Worm (Caenorhabditis elegans): ENCODE results near the gene scd-2.

Gene scd-2

DNA sequence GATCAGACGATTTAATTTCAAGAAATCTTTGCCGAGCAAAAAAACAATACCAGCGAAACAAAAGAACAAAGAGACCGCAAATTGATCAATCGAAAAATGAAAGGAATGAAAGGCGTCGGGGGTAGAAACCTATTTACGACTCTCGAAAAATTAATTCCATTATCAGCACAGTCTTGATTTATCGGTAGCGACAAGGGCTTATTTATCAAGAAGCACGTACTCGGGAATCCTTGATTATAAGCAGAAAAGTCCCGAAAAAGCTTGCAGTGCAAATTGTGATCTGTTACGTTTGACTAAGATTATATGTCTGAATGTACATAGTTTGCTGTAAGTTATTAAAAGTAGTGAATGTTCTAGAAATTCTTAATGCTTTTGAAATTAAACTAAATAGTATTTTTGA lies 33.5 kb downstream of the scd-2 start:
- TF ChIP-seq madf-10 (tag; optimal IDR thresholded peaks at IDR 0.05): no peak
- peak; percentile 33 for TF ChIP-seq nhr-80 (tag; optimal IDR thresholded peaks at IDR 0.05)

DNA sequence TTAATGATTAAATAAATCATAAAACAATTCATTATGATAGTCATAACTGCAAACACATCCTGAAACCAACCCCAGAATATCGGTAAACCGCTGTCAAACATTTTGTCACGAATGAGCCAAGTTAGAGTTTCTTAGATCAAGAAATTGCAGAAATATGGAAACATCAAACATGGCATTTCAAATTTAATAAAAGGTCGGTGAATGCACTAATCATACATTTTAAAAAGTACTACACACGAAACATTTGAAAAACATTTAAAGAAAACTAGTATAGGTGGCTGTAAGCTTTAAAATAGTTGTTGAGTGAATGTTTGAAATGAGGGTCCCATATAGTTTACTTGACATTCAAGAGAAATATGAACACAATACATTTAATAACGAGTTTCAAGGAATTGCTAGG lies 35.7 kb downstream of the scd-2 start, which contains the start of gene str-180:
str-180 (minus strand) TSS at position 101 of the 400 bp plus-strand sequence.
- TF ChIP-seq ceh-91 (GFP tag; IDR thresholded peaks at IDR 0.05) (no peak), B0035.1 (tag; optimal IDR thresholded peaks at IDR 0.05) (no peak), dpl-1 (GFP tag; optimal IDR thresholded peaks at IDR 0.05) (no peak), lin-26 (GFP tag; IDR thresholded peaks at IDR 0.05) (no peak), hlh-12 (tag; optimal IDR thresholded peaks at IDR 0.05) (no peak), B0019.2 (GFP tag; conservative IDR thresholded peaks at IDR 0.05) (no peak), egl-18 (GFP tag; IDR thresholded peaks at IDR 0.05) (no peak), ceh-79 (tag; optimal IDR thresholded peaks at IDR 0.05) (no peak), lin-40 (tag; optimal IDR thresholded peaks at IDR 0.05) (no peak), madf-6 (GFP tag; IDR thresholded peaks at IDR 0.05) (no peak), gei-17 (GFP tag; optimal IDR thresholded peaks at IDR 0.05) (no peak), let-526 (GFP tag; IDR thresholded peaks at IDR 0.05) (no peak), tlf-1 (GFP tag; optimal IDR thresholded peaks at IDR 0.05) (no peak), B0336.3 (GFP tag; IDR thresholded peaks at IDR 0.05) (no peak), F57C9.4 (tag; optimal IDR thresholded peaks at IDR 0.05) (no peak)

DNA sequence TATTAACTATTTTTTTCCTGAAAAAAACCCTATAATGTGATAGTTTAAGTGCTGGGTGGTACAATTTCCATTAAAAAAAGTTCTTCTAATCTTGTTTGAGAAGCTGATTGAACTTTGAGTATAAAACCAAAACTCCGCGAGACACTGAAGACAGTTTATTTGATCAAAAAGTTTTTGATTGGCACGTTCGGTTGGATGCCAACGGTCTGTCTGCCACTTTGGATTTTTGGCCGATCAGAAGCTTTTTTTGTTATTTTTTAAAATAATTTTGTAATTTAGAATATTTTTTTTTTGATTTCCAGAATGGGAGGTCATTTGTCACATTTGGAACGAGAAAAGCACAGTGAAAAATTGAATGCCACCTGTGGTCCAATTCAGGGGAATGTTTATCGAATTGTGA lies 36.5 kb downstream of the scd-2 start, which contains the start of gene cest-28:
cest-28 (plus strand) TSS at position 301 of the 400 bp plus-strand sequence.
- peak; percentile 32 for TF ChIP-seq nhr-80 (tag; optimal IDR thresholded peaks at IDR 0.05)
- no peak for TF ChIP-seq nfya-1 (tag; optimal IDR thresholded peaks at IDR 0.05; ENCODE audit: borderline replicate concordance, insufficient read depth)
- TF ChIP-seq hmg-20 (GFP tag; IDR thresholded peaks at IDR 0.05): no peak
- no peak for TF ChIP-seq Y67H2A.10 (GFP tag; conservative IDR thresholded peaks at IDR 0.05)
- TF ChIP-seq repo-1 (tag; optimal IDR thresholded peaks at IDR 0.05): no peak

DNA sequence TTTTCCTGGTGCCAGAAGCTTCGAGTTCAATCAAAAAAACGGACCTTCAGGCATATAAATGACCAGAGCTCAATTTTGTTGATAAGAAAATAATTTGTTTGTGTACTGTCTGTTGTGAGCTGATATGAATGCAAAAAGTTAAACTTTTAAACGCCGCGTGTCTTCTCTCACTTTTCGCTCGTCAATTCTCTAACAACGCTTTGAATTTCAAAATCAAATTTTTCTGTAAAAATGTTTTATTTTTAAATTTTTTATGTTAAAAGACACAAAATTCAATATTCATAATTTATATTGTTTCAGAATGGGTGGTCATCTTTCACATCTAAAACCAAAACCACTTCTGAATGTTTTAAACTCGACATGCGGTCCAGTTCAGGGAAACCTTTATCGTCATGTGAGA lies 40.9 kb downstream of the scd-2 start, which contains the start of gene cest-31:
cest-31 (plus strand) TSS at position 301 of the 400 bp plus-strand sequence.
- TF ChIP-seq C06A6.2 (GFP tag; conservative IDR thresholded peaks at IDR 0.05): no peak
- no peak for TF ChIP-seq dox-1 (GFP tag; IDR thresholded peaks at IDR 0.05)
- no peak for TF ChIP-seq ekl-4 (GFP tag; IDR thresholded peaks at IDR 0.05)

DNA sequence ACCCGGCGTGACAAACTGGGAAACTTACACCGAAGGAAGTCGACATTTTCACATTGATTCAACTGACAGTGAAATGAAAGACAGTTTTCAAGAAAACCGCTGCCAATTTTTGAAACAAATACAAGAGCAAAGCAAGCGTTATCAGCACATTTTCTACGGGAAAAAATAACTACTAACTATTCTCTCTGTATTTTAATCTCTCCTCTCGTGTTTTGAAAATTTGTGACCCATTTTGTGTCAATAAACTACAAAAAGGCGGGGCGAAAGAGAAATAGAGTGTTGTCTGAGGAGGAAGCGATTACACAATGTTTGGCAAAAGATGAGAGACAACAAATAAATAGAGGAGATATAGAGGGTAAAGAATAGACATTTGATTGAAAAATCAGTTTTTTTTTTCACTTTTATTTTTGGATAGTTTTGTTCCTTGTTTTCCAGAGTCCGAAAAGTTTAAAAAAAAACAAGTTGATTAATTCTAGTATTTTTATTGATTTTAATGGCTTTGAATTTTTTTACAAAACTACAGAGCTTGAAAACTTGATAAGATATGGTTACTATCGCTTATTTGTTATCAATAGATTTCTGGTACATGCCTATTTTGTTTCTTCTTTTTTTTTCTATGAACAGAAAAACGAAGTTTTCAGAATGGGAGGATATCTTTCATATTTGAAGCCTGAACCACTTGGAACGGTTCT lies 43.3 kb downstream of the scd-2 start, which contains the start of gene cest-34:
cest-34 (plus strand) TSS at position 642 of the 692 bp plus-strand sequence.
- TF ChIP-seq rcor-1 (GFP tag; IDR thresholded peaks at IDR 0.05) (no peak), nhr-80 (tag; optimal IDR thresholded peaks at IDR 0.05) (peak; percentile 87)

DNA sequence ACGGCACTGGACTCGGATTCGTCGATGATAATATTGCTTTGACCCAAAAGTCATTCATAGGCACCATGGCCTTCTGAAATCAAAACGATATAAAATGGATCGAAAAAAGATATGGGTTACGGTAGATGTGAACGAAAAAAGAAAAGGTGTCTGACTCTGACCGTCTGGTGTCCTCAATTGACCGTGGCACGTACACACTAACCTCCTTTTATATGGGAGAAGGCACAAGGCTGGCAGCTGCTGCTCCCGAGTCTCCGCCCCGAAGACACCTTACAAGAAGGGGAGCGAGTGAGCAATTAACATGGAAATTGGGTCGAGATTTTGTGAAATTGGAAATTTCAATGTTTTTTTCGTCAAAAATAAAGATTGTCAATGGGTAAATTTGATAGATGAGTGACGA lies 48.5 kb downstream of the scd-2 start, which contains the start of gene egl-46:
egl-46 (minus strand) TSS at position 73 of the 400 bp plus-strand sequence.
- TF ChIP-seq lag-1 (GFP tag; IDR thresholded peaks at IDR 0.05): no peak
- TF ChIP-seq zfh-2 (GFP tag; conservative IDR thresholded peaks at IDR 0.05): 0 out of 2 replicates have a peak, but pooled peaks have one; percentile 19
- TF ChIP-seq nhr-179 (tag; optimal IDR thresholded peaks at IDR 0.05): no peak
- no peak for TF ChIP-seq chd-7 (tag; optimal IDR thresholded peaks at IDR 0.05)
- no peak for TF ChIP-seq hmg-1.2 (GFP tag; IDR thresholded peaks at IDR 0.05)
- no peak for TF ChIP-seq ceh-100 (GFP tag; IDR thresholded peaks at IDR 0.05)

Measured in whole organism, young adult.